Fruit fly (Drosophila melanogaster): ENCODE results near the gene CG42724.

CG42724 gene

DNA sequence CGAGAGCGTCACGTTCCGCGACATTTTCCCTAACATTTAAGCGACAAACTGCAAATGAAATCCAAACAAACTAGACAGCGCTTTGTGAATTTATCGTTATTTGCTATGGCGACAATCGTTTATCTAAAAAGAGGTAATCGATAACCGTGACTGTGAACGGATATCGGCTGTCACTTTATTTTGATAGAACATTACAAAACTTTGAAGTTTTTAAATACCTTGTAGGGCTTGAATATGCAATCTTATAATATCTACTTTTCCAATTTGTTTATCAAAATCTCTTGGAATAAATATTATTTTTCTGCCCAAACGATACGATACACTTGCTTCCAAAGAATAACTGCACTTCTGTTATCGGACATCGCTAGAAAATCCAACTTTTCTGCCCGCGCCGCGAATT, 12.0 kb upstream of the CG42724 start, which contains the start of the genes CG1024 and TfIIFalpha:
Gene CG1024 (minus strand): TSS at position 200 of the 400 bp plus-strand sequence.
Gene TfIIFalpha (plus strand): TSS at position 339 of the 400 bp plus-strand sequence.
- no peak for TF ChIP-seq CG8478 (optimal IDR thresholded peaks at IDR 0.05)
- TF ChIP-seq CTCF (optimal IDR thresholded peaks at IDR 0.05) = no peak

DNA sequence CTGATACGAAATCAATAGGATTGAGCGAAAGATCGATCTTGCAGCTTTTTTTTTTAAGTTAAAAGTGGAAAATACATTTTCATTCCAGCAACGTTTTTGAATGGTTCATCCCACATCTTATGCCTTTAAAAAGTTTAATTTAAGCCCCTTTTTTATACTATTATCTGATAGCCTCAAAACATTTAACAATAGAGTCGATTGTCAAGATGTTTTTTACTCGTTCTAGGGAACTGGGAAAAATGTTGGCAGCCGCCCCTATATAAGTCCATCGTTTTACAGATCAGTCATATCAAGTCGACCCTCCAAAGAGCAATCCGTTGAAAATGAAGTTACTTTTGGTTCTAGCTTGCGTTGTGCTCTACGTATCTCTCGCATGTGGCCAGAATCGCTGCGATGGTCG, 9.4 kb upstream of the CG42724 start, which contains the start of gene CG42537:
Gene CG42537 (plus strand): TSS at position 301 of the 400 bp plus-strand sequence.
- TF ChIP-seq CG8478 (optimal IDR thresholded peaks at IDR 0.05) (no peak), CTCF (optimal IDR thresholded peaks at IDR 0.05) (no peak)

DNA sequence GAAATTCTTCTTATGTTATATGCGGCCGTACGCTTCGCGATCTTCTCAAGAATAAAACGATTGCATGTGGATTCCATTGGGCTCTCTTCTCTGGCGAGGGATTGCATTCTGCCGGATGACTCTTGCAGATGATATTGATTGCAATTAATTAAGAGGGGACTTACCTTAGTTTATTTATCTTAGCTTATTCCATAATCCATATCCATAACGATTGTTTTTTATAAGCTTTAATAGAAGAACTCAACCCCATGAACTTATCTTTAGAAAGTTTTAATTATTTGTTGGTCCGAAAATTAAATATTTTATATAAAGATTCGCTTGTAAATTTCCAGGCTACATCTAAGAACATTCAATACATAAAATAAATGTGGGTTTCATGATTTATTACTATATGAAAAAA, 7.9 kb upstream of the CG42724 start, which contains the start of gene CRAT:
Gene CRAT (minus strand): TSS at position 101 of the 400 bp plus-strand sequence.
- TF ChIP-seq CG8478 (optimal IDR thresholded peaks at IDR 0.05) (no peak), CTCF (optimal IDR thresholded peaks at IDR 0.05) (no peak)

DNA sequence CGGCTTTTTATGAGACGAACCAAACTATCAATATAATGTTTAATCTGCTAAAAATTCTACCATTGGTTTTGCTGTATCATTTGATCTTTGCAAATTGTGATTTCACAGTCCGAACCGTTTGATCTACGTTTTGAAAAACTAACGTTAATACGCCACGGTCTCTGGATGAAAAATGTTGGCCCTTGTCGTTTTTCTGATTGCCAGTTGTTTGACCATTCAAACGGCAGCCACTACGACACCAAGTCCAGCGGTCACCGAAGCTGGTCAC, 6.2 kb upstream of the CG42724 start, which contains the start of gene CG42564:
Gene CG42564 (plus strand): TSS at position 169 of the 268 bp plus-strand sequence.
- TF ChIP-seq CTCF (optimal IDR thresholded peaks at IDR 0.05) = no peak

DNA sequence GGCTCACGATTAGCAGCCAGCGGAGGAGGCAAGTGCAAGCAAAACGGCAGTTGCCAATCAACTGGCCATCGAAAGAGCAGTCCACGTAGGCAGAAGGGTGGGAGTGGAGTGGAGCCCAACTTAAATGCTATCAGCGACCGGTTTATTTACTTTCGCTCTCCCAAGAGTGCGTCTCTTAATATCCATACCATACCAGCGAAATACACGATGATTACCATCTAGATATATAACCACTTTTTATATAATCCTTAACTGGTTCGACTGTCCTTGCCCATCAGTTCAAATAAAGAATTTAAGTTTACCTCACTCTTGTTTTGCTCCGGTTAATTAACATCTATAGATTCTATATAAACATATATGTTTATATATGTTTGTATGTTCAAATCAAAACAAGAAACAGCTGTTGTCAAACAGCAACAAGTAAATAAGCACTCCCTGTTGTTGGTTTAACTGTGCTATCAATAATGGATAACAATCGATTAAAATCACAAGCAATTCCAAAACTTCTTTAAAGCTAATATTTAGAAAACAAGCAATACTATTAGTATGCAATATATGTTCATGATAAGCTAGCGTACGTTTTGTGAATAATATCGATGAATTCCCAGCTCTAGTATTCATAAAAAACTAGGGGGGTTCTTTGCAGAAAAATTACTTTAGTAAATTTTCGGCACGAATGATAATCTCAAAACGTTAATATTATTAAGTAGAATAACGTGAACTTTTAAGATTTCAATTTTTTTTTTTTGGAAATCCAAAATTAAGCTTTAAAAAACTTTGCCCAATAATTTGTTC, 5.6 kb upstream of the CG42724 start:
- TF ChIP-seq CTCF (optimal IDR thresholded peaks at IDR 0.05) (no peak), CG8478 (optimal IDR thresholded peaks at IDR 0.05) (no peak)

DNA sequence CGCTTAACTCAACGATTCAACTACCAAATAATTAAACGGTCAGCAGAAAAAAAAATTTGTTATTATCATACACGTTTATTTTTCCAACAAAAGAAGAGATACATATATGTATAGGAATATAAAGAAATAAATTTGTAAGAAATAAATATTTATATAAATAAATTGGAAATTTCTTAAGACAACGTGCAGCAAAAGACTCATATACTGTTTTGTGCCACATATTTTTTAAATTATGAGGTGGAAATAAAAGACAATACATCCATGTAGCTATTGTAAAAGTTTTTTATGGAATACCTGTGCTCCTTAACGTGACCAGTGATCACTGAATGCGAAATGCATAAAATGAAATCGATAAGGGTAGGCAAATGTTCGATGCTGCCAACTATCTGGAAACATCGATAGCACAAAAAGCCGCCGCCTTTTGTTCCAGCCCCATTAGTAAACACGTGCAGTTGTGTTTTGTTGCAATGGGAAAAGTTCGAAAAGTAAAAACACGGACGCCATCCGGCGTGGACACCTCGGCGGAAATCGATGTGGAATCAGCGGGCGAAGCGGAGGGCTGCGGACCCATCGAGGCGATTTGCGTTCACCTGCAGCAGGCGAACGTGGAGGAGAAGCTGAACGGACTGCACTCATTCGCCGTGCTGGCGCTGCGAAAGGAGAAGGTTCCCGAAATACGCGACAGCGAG, 606 bp upstream of the CG42724 start, which contains the start of gene CG10286:
Gene CG10286 (plus strand): TSS at position 416 of the 689 bp plus-strand sequence.
- TF ChIP-seq CG8478 (optimal IDR thresholded peaks at IDR 0.05) = no peak
- TF ChIP-seq CTCF (optimal IDR thresholded peaks at IDR 0.05) = peak in 1 of 2 experiments; percentile 18

DNA sequence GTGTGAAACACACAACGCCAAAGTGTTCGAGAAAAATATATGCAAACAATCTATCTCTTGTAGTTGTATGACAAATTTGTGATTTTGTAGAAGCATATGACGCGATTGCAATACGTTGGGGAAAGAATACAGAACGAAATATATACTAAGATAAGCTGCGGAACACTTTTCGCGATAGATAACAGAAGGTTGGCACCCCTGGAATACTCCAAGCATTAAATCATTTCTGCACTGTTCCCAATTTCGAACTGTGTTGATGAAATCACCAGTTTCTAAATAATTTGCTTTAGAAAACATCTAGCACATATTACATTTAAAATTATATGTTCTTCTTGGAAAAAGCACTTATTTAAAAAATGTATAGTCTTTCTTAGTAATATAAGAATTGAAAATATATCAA, 13.7 kb downstream of the CG42724 start:
- TF ChIP-seq CTCF (optimal IDR thresholded peaks at IDR 0.05) (no peak), CG8478 (optimal IDR thresholded peaks at IDR 0.05) (no peak)

DNA sequence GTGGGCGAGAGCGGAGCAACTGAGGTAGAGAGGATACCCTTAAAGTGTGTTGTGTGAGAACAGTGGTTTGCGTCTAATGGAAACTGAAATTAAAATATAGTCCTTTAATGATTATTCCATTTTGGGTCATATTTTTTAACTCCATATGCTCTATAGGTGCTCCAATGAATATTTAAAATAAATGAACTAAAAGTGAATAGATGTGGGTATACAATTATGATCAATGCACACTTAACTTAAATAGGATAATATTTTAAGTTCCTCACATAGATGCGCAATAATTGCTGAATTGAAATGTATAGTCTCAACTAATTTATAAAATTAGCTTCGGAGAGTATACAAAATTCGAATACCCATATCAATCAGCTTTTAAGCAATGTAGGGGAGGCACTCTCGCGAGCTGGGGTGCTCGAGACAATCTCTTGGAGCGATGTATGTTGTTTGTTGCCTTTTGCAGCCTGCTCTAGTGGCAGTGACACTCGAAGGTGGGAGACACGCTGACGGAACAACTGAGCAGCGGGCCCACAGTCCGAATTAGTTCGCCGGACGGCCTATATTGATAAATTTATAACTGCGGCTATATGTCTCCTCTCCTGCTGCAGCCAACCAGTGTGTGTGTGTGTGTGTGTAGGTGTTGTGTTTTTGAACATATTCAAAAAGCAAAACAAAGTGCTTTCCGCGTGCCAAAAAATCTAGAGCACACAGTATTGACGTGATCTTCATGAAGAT, 14.3 kb downstream of the CG42724 start:
- no peak for TF ChIP-seq CG8478 (optimal IDR thresholded peaks at IDR 0.05)
- no peak for TF ChIP-seq CTCF (optimal IDR thresholded peaks at IDR 0.05)

DNA sequence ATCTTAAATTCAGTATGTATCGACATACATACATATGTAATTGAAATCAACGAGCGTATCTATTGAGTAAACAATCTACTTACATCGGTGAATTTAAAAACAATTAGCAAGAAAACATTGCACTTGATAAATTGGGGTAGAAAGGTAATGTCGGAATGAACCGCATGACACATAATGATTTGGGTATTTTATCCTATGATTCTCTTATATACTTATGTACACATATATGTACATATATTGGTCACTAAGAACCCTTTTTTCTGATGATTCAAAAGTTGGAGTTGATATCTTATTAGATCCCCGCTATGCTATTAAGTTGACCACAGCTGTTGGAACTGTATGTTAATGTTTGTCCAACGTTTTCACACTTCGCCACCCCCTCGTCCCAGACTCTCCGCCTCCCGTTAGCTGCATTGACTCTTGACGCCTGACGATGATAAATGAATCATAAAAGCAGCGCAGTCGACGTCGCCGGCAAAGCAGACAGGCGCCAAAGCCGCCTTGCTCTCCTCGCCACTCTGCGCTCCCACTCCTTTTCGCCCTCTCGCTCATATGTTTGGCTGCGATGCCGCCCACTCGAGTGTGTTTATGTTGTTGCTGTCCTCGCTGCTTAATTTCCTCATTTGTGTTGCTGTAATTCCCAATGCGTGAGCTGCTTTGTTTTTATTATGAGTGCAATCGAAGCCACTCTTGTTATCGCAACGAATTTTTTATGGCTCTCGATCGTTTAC, 15.0 kb downstream of the CG42724 start:
- TF ChIP-seq CTCF (optimal IDR thresholded peaks at IDR 0.05) (no peak), CG8478 (optimal IDR thresholded peaks at IDR 0.05) (no peak)

DNA sequence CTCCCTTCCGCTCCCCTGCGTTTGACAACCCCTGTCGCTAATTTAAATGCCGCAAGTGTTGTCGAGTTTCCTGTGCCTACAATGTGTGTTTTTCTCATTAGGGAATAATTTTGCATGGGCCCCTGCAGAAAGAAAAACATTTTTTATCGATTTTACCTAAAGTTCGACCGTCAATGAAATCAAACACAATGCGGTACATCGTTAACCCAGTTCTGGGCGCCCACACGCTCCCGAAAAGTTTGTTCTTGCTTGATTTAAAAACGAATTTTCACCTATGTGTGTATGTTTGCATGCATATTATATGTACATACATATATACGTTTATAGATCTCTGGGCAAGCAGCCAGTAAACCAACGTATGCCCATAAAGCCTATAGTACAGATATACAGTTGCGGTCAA, 15.7 kb downstream of the CG42724 start:
- no peak for TF ChIP-seq CTCF (optimal IDR thresholded peaks at IDR 0.05)
- TF ChIP-seq CG8478 (optimal IDR thresholded peaks at IDR 0.05) = no peak

DNA sequence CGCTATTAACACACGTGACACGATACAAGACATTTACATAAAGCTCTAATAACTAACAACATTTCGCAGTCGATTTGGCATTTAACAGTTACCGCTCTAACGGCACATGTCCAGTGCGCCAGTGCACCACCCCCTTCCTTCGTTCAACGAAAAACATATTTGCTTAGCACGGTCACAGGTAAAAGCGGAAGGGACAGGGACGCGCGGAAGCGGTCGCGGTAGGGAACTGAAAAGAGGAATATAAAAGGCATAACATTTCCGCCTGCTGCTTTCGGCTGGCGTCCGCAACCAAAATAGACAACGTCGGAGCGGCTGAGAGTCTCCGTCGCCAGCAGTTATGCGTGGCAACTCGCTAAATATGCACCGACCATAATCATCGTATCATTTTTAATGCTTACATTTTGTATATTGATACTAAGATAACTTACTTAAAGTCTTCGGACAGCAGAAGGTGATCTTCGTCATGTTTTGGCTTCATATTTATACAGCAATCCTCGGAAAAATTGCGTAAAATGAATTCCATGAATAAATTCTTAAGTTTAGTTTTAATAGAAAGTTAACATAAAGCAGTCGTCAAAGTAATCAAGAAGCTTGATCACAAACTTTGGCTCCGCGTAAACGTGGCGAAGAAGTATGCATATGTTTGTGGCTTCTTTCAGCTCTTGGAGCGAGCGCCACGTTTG, 16.3 kb downstream of the CG42724 start:
- TF ChIP-seq CG8478 (optimal IDR thresholded peaks at IDR 0.05) (no peak), CTCF (optimal IDR thresholded peaks at IDR 0.05) (no peak)

DNA sequence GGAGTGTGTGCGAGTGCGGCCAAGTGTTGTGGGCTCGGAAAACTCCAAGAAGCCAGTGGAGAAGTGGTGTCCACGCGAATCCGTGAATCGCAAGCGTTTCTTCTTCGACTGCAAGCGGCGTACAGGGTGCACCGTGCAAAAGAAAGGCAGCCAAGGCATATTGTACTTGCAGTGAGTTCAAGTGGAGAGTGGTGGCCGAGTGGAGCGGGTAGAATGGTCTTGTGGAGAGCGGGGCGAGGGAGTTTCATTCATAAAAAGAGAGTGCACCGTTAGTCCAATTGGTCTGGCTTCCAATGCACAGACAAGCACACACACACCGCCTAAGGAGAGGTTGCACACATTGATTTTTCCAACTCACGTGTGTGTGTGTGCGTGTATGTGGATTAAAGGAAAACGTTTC, 16.9 kb downstream of the CG42724 start:
- TF ChIP-seq CTCF (optimal IDR thresholded peaks at IDR 0.05) = no peak
- no peak for TF ChIP-seq CG8478 (optimal IDR thresholded peaks at IDR 0.05)

DNA sequence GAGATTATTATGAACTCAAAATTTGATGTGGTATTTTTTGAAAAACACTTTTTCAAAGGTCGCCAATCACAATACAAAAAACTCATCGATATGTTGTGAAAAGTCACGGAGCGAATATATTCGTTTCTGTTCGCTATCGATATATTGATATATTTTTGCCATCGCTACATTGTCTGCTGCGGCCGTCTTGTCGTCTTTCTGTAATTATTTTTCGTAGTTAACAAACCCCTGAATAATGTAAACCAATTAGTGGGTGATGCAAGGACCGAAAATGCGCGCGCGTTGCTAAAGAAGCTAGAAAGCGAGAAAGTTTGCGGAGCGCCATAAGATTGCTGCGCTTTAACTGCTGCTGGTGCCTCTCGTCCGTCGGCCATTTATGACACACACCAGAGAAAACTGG, 17.3 kb downstream of the CG42724 start, which contains the start of gene Pak:
Gene Pak (plus strand): TSS at position 142 of the 400 bp plus-strand sequence.
- TF ChIP-seq CTCF (optimal IDR thresholded peaks at IDR 0.05) (no peak), CG8478 (optimal IDR thresholded peaks at IDR 0.05) (no peak)

DNA sequence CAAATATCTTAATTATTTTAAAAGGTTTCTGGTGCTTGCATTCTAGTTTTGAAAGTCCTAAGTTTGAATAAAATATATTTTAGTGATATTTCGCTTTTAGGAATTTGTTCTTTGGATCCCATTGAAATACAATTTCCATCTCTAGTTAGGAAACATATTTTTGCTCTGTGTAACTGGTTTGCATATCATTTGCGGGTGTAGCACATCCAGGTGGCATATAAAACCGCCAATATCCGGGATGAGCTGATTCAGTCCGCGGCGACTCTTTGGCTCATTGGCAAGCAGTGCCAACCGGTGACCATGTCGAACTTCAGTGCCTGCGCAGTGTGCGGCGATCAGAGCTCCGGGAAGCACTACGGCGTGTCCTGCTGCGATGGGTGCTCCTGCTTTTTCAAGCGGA, 19.1 kb downstream of the CG42724 start, which contains the start of gene Hr83:
Gene Hr83 (plus strand): TSS at position 301 of the 400 bp plus-strand sequence.
- TF ChIP-seq CTCF (optimal IDR thresholded peaks at IDR 0.05) (no peak), CG8478 (optimal IDR thresholded peaks at IDR 0.05) (no peak)
